Worm (Caenorhabditis elegans) whole organism, young adult: ENCODE results near the gene Y15E3A.4.

Experiments used
- C17E4.6 ChIP-seq: fragments of 200-800 bp; sonication (Bioruptor generic); IDR thresholded peaks from 2 replicates; pipeline ENCODE4 v1.3.6; 2022; ENCODE audit warnings: missing genetic modification reagents, missing genetic modification characterization, missing compliant biosample characterization
- F37B4.10 ChIP-seq: fragments of 200-800 bp; sonication (Bioruptor generic); IDR thresholded peaks from 2 replicates; pipeline ENCODE4 v1.3.6; 2022; ENCODE audit warnings: missing genetic modification characterization, missing compliant biosample characterization
- Y53F4B.3 ChIP-seq: fragments of 200-800 bp; sonication (Bioruptor generic); IDR thresholded peaks from 2 replicates; pipeline ENCODE4 v1.3.6; 2022; ENCODE audit warnings: missing genetic modification reagents, missing genetic modification characterization, missing compliant biosample characterization
- ama-1 ChIP-seq, 3 experiments: fragments of 150-350 bp in 1 of 3; sonication (generic microtip) in 2 of 3; optimal IDR thresholded peaks; 2 replicates each; lab custom pipeline; 2014 to 2018; ENCODE audit warnings: missing biosample characterization in 2 of 3, missing genetic modification characterization in 2 of 3, missing genetic modification reagents in 2 of 3
- aptf-2 ChIP-seq: fragments of 200-800 bp; sonication (Bioruptor generic); conservative IDR thresholded peaks from 2 replicates; pipeline ENCODE4 v1.3.6; 2022; ENCODE audit warnings: missing genetic modification reagents, missing genetic modification characterization, missing compliant biosample characterization
- cebp-2 ChIP-seq: fragments of 200-800 bp; sonication (Bioruptor generic); IDR thresholded peaks from 2 replicates; pipeline ENCODE4 v1.3.6; 2022; ENCODE audit warnings: missing genetic modification characterization, missing compliant biosample characterization
- ceh-40 ChIP-seq: fragments of 200-800 bp; sonication (Bioruptor generic); IDR thresholded peaks from 2 replicates; pipeline ENCODE4 v1.3.6; 2022; ENCODE audit warnings: missing genetic modification characterization, missing compliant biosample characterization
- dpff-1 ChIP-seq: sonication (generic microtip); optimal IDR thresholded peaks from 2 replicates; lab custom pipeline; 2017; ENCODE audit warnings: mild to moderate bottlenecking, missing genetic modification characterization, missing compliant biosample characterization
- egl-18 ChIP-seq: fragments of 200-800 bp; sonication (Bioruptor generic); IDR thresholded peaks from 2 replicates; pipeline ENCODE4 v1.3.6; 2022; ENCODE audit warnings: missing genetic modification reagents, missing genetic modification characterization, missing compliant biosample characterization
- ekl-4 ChIP-seq: fragments of 200-800 bp; sonication (Bioruptor generic); IDR thresholded peaks from 2 replicates; pipeline ENCODE4 v1.3.6; 2022; ENCODE audit warnings: missing genetic modification reagents, missing genetic modification characterization, missing compliant biosample characterization
- lsl-1 ChIP-seq: fragments of 200-800 bp; sonication (Bioruptor generic); optimal IDR thresholded peaks from 2 replicates; lab custom pipeline; 2018; ENCODE audit warnings: mild to moderate bottlenecking, missing genetic modification characterization, moderate library complexity, missing compliant biosample characterization
- mel-28 ChIP-seq: sonication (generic microtip); optimal IDR thresholded peaks from 2 replicates; lab custom pipeline; 2016; ENCODE audit warnings: borderline replicate concordance, mild to moderate bottlenecking, missing genetic modification characterization, missing compliant biosample characterization
- rec-8 ChIP-seq, 2 experiments: sonication (generic microtip); optimal IDR thresholded peaks; 2 replicates each; lab custom pipeline; 2016; ENCODE audit warnings: mild to moderate bottlenecking in 2 of 2, missing genetic modification characterization in 2 of 2, missing genetic modification reagents in 2 of 2, missing genotype in 2 of 2, missing biosample characterization in 1 of 2, missing compliant biosample characterization in 1 of 2, moderate library complexity in 1 of 2
- unc-62 ChIP-seq: fragments of 150-350 bp; optimal IDR thresholded peaks from 2 replicates; lab custom pipeline; 2014; ENCODE audit warnings: missing biosample characterization, missing genetic modification reagents, missing genetic modification characterization

- TF ChIP-seq unc-62 (GFP tag; lab: Kevin White, UChicago) (no peak), dpff-1 (tag; lab: Kevin White, UChicago) (no peak), cebp-2 (no peak), Y53F4B.3 (GFP tag; lab: Robert Waterston, UW) (no peak), lsl-1 (GFP tag; lab: Kevin White, UChicago) (no peak), aptf-2 (GFP tag; lab: Robert Waterston, UW) (no peak), ceh-40 (GFP tag; lab: Robert Waterston, UW) (no peak), F37B4.10 (GFP tag; lab: Robert Waterston, UW) (no peak), ekl-4 (GFP tag; lab: Robert Waterston, UW) (no peak), C17E4.6 (GFP tag; lab: Robert Waterston, UW) (no peak), mel-28 (tag; lab: Kevin White, UChicago) (no peak), egl-18 (no peak), ama-1 (optimal IDR thresholded peaks at IDR 0.05; lab: Kevin White, UChicago) (no peak), ama-1 (GFP tag; optimal IDR thresholded peaks at IDR 0.05; lab: Kevin White, UChicago) (no peak), rec-8 (tag; optimal IDR thresholded peaks at IDR 0.05; lab: Kevin White, UChicago) (no peak)
Observed at ce11 chrX:15343971-15344370, 13.2 kb downstream of the Y15E3A.4 start.
